Fruit fly (Drosophila melanogaster) whole organism, embryonic: ENCODE results near the gene r-l.

Experiments used
- Bgb ChIP-seq: fragments of 200-800 bp; sonication (Bioruptor generic); IDR thresholded peaks from 2 replicates; pipeline ENCODE4 v1.3.6; 2022; ENCODE audit warnings: missing biosample characterization, missing genetic modification characterization; ENCODE audit not compliant: partially characterized antibody
- CG10267 ChIP-seq: fragments of 200-800 bp; sonication (Bioruptor generic); optimal IDR thresholded peaks from 2 replicates; lab custom pipeline; 2018; ENCODE audit warnings: missing biosample characterization, mild to moderate bottlenecking, missing genetic modification characterization, moderate library complexity
- CG12155 ChIP-seq: fragments of 200-800 bp; sonication (Bioruptor generic); optimal IDR thresholded peaks from 3 replicates; lab custom pipeline; 2016; ENCODE audit warnings: missing biosample characterization, missing genetic modification characterization
- CG14860 ChIP-seq: fragments of 200-800 bp; sonication (Bioruptor generic); IDR thresholded peaks from 3 replicates; pipeline ENCODE4 v1.3.6; 2022; ENCODE audit warnings: missing biosample characterization, missing genetic modification characterization; ENCODE audit not compliant: partially characterized antibody
- CG1603 ChIP-seq: fragments of 200-800 bp; sonication (Bioruptor generic); optimal IDR thresholded peaks from 2 replicates; lab custom pipeline; 2019; ENCODE audit warnings: missing biosample characterization, mild to moderate bottlenecking, missing genetic modification characterization, moderate library complexity
- CG17328 ChIP-seq: fragments of 200-800 bp; sonication (Bioruptor generic); IDR thresholded peaks from 2 replicates; pipeline ENCODE4 v1.3.6; 2022; ENCODE audit warnings: missing biosample characterization, missing genetic modification characterization
- CG17359 ChIP-seq: fragments of 200-800 bp; sonication (Bioruptor generic); optimal IDR thresholded peaks from 3 replicates; lab custom pipeline; 2018; ENCODE audit warnings: missing biosample characterization, mild to moderate bottlenecking, missing genetic modification characterization, moderate library complexity
- CG18011 ChIP-seq: fragments of 200-800 bp; sonication (Bioruptor generic); optimal IDR thresholded peaks from 2 replicates; lab custom pipeline; 2017; ENCODE audit warnings: missing biosample characterization, missing genetic modification characterization, mild to moderate bottlenecking, moderate library complexity, missing genotype
- CG3847 ChIP-seq: fragments of 200-800 bp; sonication (Bioruptor generic); IDR thresholded peaks from 2 replicates; pipeline ENCODE4 v1.3.6; 2022; ENCODE audit warnings: missing biosample characterization, missing genetic modification characterization
- CG6813 ChIP-seq: fragments of 200-800 bp; sonication (Bioruptor generic); optimal IDR thresholded peaks from 2 replicates; lab custom pipeline; 2017; ENCODE audit warnings: missing biosample characterization, missing genetic modification characterization, mild to moderate bottlenecking, moderate library complexity, missing genetic modification reagents
- CG8924 ChIP-seq: fragments of 200-800 bp; optimal IDR thresholded peaks from 3 replicates; lab custom pipeline; 2019; ENCODE audit warnings: missing biosample characterization, mild to moderate bottlenecking, missing genetic modification characterization, moderate library complexity
- CG9215 ChIP-seq: fragments of 200-800 bp; sonication (Bioruptor generic); IDR thresholded peaks from 2 replicates; pipeline ENCODE4 v1.3.6; 2022; ENCODE audit warnings: missing biosample characterization, missing genetic modification characterization
- CG9797 ChIP-seq: fragments of 200-800 bp; sonication (Bioruptor generic); optimal IDR thresholded peaks from 3 replicates; lab custom pipeline; 2018; ENCODE audit warnings: missing biosample characterization, mild to moderate bottlenecking, missing genetic modification characterization
- CoRest ChIP-seq: fragments of 200-800 bp; sonication (Bioruptor generic); optimal IDR thresholded peaks from 3 replicates; lab custom pipeline; 2018; ENCODE audit warnings: missing biosample characterization, mild to moderate bottlenecking, missing genetic modification characterization, moderate library complexity
- Ets97D ChIP-seq: fragments of 200-800 bp; sonication (Bioruptor generic); optimal IDR thresholded peaks from 3 replicates; lab custom pipeline; 2016; ENCODE audit warnings: missing biosample characterization, missing genetic modification characterization
- HLHmδ ChIP-seq: fragments of 200-800 bp; sonication (Bioruptor generic); optimal IDR thresholded peaks from 2 replicates; lab custom pipeline; 2018; ENCODE audit warnings: missing biosample characterization, mild to moderate bottlenecking, missing genetic modification characterization, moderate library complexity
- Med ChIP-seq: fragments of 200-800 bp; sonication (Bioruptor generic); peaks from one replicate; lab custom pipeline; 2016; ENCODE audit warnings: missing biosample characterization, missing genetic modification characterization, mild to moderate bottlenecking, inconsistent platforms, moderate library complexity
- Myb ChIP-seq: fragments of 200-800 bp; sonication (Bioruptor generic); optimal IDR thresholded peaks from 2 replicates; lab custom pipeline; 2016; ENCODE audit warnings: missing biosample characterization, missing genetic modification characterization
- Nf-YC ChIP-seq: fragments of 200-800 bp; optimal IDR thresholded peaks from 3 replicates; lab custom pipeline; 2019; ENCODE audit warnings: missing biosample characterization, mild to moderate bottlenecking, missing genetic modification characterization, moderate library complexity
- Scr ChIP-seq: fragments of 200-800 bp; sonication (Bioruptor generic); IDR thresholded peaks from 2 replicates; pipeline ENCODE4 v1.3.6; 2022; ENCODE audit warnings: missing biosample characterization, missing genetic modification characterization; ENCODE audit not compliant: partially characterized antibody
- Side ChIP-seq: fragments of 200-800 bp; sonication (Bioruptor generic); optimal IDR thresholded peaks from 2 replicates; lab custom pipeline; 2016; ENCODE audit warnings: missing biosample characterization, missing genetic modification characterization
- Sry-β ChIP-seq: fragments of 200-800 bp; sonication (Bioruptor generic); optimal IDR thresholded peaks from 2 replicates; lab custom pipeline; 2018; ENCODE audit warnings: missing biosample characterization, mild to moderate bottlenecking, missing genetic modification characterization, moderate library complexity
- Trl ChIP-seq, 3 experiments: fragments of >200 bp in 2 of 3; fragments of 200-800 bp in 1 of 3; sonication (Bioruptor generic) in 1 of 3; optimal IDR thresholded peaks; 2 replicates in 1 of 3; 3 replicates in 2 of 3; lab custom pipeline; 2016 to 2017; ENCODE audit warnings: missing biosample characterization in 1 of 3, missing genetic modification characterization in 1 of 3
- az2 ChIP-seq: fragments of 200-800 bp; sonication (Bioruptor generic); optimal IDR thresholded peaks from 3 replicates; lab custom pipeline; 2016; ENCODE audit warnings: missing biosample characterization, missing genetic modification characterization
- chinmo ChIP-seq: fragments of 200-800 bp; sonication (Bioruptor generic); IDR thresholded peaks from 4 replicates; pipeline ENCODE4 v1.3.6; 2022; ENCODE audit warnings: missing biosample characterization, missing genetic modification characterization; ENCODE audit not compliant: partially characterized antibody
- dysf ChIP-seq: fragments of 200-800 bp; sonication (Bioruptor generic); IDR thresholded peaks from 3 replicates; pipeline ENCODE4 v1.3.6; 2022; ENCODE audit warnings: missing biosample characterization, missing genetic modification characterization
- gfzf ChIP-seq: fragments of 200-800 bp; sonication (Bioruptor generic); optimal IDR thresholded peaks from 2 replicates; lab custom pipeline; 2016; ENCODE audit warnings: missing biosample characterization, mild to moderate bottlenecking, missing genetic modification characterization, moderate library complexity
- grn ChIP-seq: fragments of 200-800 bp; sonication (Bioruptor generic); optimal IDR thresholded peaks from 3 replicates; lab custom pipeline; 2017; ENCODE audit warnings: missing biosample characterization, missing genetic modification characterization
- hkb ChIP-seq, 2 experiments: fragments of 200-800 bp in 1 of 2; fragments of >200 bp in 1 of 2; sonication (Bioruptor generic) in 1 of 2; IDR thresholded peaks in 1 of 2; optimal IDR thresholded peaks in 1 of 2; 2 replicates each; pipeline versions ENCODE4 v1.3.6 to Lab custom; 2017 to 2022; ENCODE audit warnings: missing biosample characterization in 1 of 2, missing genetic modification characterization in 1 of 2
- inv ChIP-seq: fragments of 200-800 bp; sonication (Bioruptor generic); IDR thresholded peaks from 2 replicates; pipeline ENCODE4 v1.3.6; 2022; ENCODE audit warnings: missing biosample characterization, missing genetic modification characterization; ENCODE audit not compliant: partially characterized antibody
- lab ChIP-seq: fragments of 200-800 bp; sonication (Bioruptor generic); optimal IDR thresholded peaks from 3 replicates; lab custom pipeline; 2017; ENCODE audit warnings: missing biosample characterization, missing genetic modification characterization, mild to moderate bottlenecking, moderate library complexity, missing genetic modification reagents
- mirr ChIP-seq: fragments of 200-800 bp; sonication (Bioruptor generic); optimal IDR thresholded peaks from 3 replicates; lab custom pipeline; 2018; ENCODE audit warnings: missing biosample characterization, mild to moderate bottlenecking, missing genetic modification characterization
- nmo ChIP-seq: fragments of 200-800 bp; sonication (Bioruptor generic); optimal IDR thresholded peaks from 2 replicates; lab custom pipeline; 2018; ENCODE audit warnings: missing biosample characterization, mild to moderate bottlenecking, missing genetic modification characterization, moderate library complexity
- nom ChIP-seq: fragments of 200-800 bp; sonication (Bioruptor generic); optimal IDR thresholded peaks from 2 replicates; lab custom pipeline; 2017; ENCODE audit warnings: missing biosample characterization, missing genetic modification characterization, mild to moderate bottlenecking, moderate library complexity, missing genetic modification reagents
- peb ChIP-seq: fragments of 200-800 bp; sonication (Bioruptor generic); IDR thresholded peaks from 2 replicates; pipeline ENCODE4 v1.3.6; 2022; ENCODE audit warnings: missing biosample characterization, missing genetic modification characterization
- pfk ChIP-seq: fragments of 200-800 bp; sonication (Bioruptor generic); optimal IDR thresholded peaks from 2 replicates; lab custom pipeline; 2018; ENCODE audit warnings: missing biosample characterization, mild to moderate bottlenecking, missing genetic modification characterization, moderate library complexity
- sens ChIP-seq: fragments of 200-800 bp; sonication (Bioruptor generic); peaks from one replicate; lab custom pipeline; 2016; ENCODE audit warnings: missing biosample characterization, missing genetic modification characterization
- sim ChIP-seq: fragments of 200-800 bp; sonication (Bioruptor generic); IDR thresholded peaks from 2 replicates; pipeline ENCODE4 v1.3.6; 2022; ENCODE audit warnings: missing biosample characterization, missing genetic modification characterization
- sug ChIP-seq: fragments of 200-800 bp; optimal IDR thresholded peaks from 2 replicates; lab custom pipeline; 2019; ENCODE audit warnings: missing biosample characterization, mild to moderate bottlenecking, missing genetic modification characterization, moderate library complexity
- trem ChIP-seq: fragments of 200-800 bp; optimal IDR thresholded peaks from 3 replicates; lab custom pipeline; 2019; ENCODE audit warnings: missing biosample characterization, mild to moderate bottlenecking, missing genetic modification characterization, moderate library complexity
- trh ChIP-seq: fragments of 200-800 bp; sonication (Bioruptor generic); optimal IDR thresholded peaks from 2 replicates; lab custom pipeline; 2016; ENCODE audit warnings: missing biosample characterization, missing genetic modification characterization
- tx ChIP-seq: fragments of 200-800 bp; sonication (Bioruptor generic); optimal IDR thresholded peaks from 2 replicates; lab custom pipeline; 2016; ENCODE audit warnings: missing biosample characterization, missing genetic modification characterization
- usp ChIP-seq: fragments of >200 bp; optimal IDR thresholded peaks from 2 replicates; lab custom pipeline; 2017; ENCODE audit warnings: missing biosample characterization, missing genetic modification characterization
- yki ChIP-seq: fragments of >200 bp; optimal IDR thresholded peaks from 3 replicates; lab custom pipeline; 2018
- zen2 ChIP-seq: fragments of 200-800 bp; sonication (Bioruptor generic); IDR thresholded peaks from 3 replicates; pipeline ENCODE4 v1.3.6; 2022; ENCODE audit warnings: missing biosample characterization, missing genetic modification characterization; ENCODE audit not compliant: partially characterized antibody
- zfh1 ChIP-seq: fragments of 200-800 bp; sonication (Bioruptor generic); IDR thresholded peaks from 3 replicates; pipeline ENCODE4 v1.3.6; 2022; ENCODE audit warnings: missing biosample characterization, missing genetic modification characterization

The r-l gene

dm6 chr3R:21060430-21061245 lies 12.5 kb downstream of the r-l start, which contains the start of gene Mvl (continued):
- no peak for TF ChIP-seq CG9215 (GFP tag; lab: Robert Waterston, UW)
- peak; percentile 47 for TF ChIP-seq CoRest
- peak; percentile 43 for TF ChIP-seq HLHmδ (GFP tag; lab: Kevin White, UChicago)
- peak; percentile 12 for TF ChIP-seq Nf-YC (tag; lab: Kevin White, UChicago)
- peak; percentile 28 for TF ChIP-seq nom (GFP tag; lab: Kevin White, UChicago)
- peak; percentile 22 for TF ChIP-seq CG8924 (tag; lab: Kevin White, UChicago)
- TF ChIP-seq CG9797 (GFP tag; lab: Kevin White, UChicago): peak; percentile 17
- peak; percentile 54 for TF ChIP-seq hkb (optimal IDR thresholded peaks at IDR 0.05; lab: Kevin White, UChicago)
- 0 out of 2 replicates have a peak, but pooled peaks have one; percentile 22 for TF ChIP-seq hkb (GFP tag; IDR thresholded peaks at IDR 0.05; lab: Robert Waterston, UW)
- TF ChIP-seq CG12155: no peak
- no peak for TF ChIP-seq az2 (GFP tag; lab: Kevin White, UChicago)
- peak; percentile 19 for TF ChIP-seq tx (GFP tag; lab: Kevin White, UChicago)
- TF ChIP-seq Scr (GFP tag; lab: Robert Waterston, UW): peak; percentile 27; the same call in 1 of the 2 replicates
- peak; percentile 89; the same call in 1 of the 4 replicates for TF ChIP-seq chinmo (GFP tag; lab: Robert Waterston, UW)
- TF ChIP-seq Trl (optimal IDR thresholded peaks at IDR 0.05; lab: Kevin White, UChicago): peak; percentile 68 to 77
- peak; percentile 25 for TF ChIP-seq Trl (GFP tag; optimal IDR thresholded peaks at IDR 0.05; lab: Kevin White, UChicago)
- 0 out of 3 replicates have a peak, but pooled peaks have one; percentile 25 for TF ChIP-seq CG14860 (GFP tag; lab: Robert Waterston, UW)
- TF ChIP-seq grn (GFP tag; lab: Kevin White, UChicago): peak; percentile 99
- TF ChIP-seq zfh1 (GFP tag; lab: Robert Waterston, UW): 0 out of 3 replicates have a peak, but pooled peaks have one; percentile 21
- peak; percentile 58 for TF ChIP-seq CG1603 (tag; lab: Kevin White, UChicago)
- 0 out of 2 replicates have a peak, but pooled peaks have one; percentile 15 for TF ChIP-seq inv (GFP tag; lab: Robert Waterston, UW)
- TF ChIP-seq dysf (GFP tag; lab: Robert Waterston, UW): no peak
- peak; percentile 34 for TF ChIP-seq CG10267 (tag; lab: Kevin White, UChicago)
- TF ChIP-seq CG6813 (GFP tag; lab: Kevin White, UChicago): no peak
- TF ChIP-seq sim (GFP tag; lab: Robert Waterston, UW): no peak
- no peak for TF ChIP-seq CG17328
- peak; percentile 34; the same call in 1 of the 2 replicates for TF ChIP-seq CG3847
- TF ChIP-seq Side (GFP tag; lab: Kevin White, UChicago): peak; percentile 25
- TF ChIP-seq mirr (GFP tag; lab: Kevin White, UChicago): peak; percentile 30
- TF ChIP-seq zen2 (GFP tag; lab: Robert Waterston, UW): peak; percentile 71; the same call in 2 of the 3 replicates
- TF ChIP-seq pfk (GFP tag; lab: Kevin White, UChicago): peak; percentile 30
- no peak for TF ChIP-seq Sry-β
- TF ChIP-seq CG17359 (tag; lab: Kevin White, UChicago): peak; percentile 9
- peak; percentile 3 for TF ChIP-seq CG18011
- TF ChIP-seq yki (lab: Kevin White, UChicago): peak; percentile 53
- TF ChIP-seq trh (GFP tag; lab: Kevin White, UChicago): no peak
- TF ChIP-seq lab: peak; percentile 71
- peak; percentile 62 for TF ChIP-seq sug (tag; lab: Kevin White, UChicago)
- TF ChIP-seq peb (GFP tag; lab: Robert Waterston, UW): no peak
- no peak for TF ChIP-seq usp (GFP tag; lab: Kevin White, UChicago)
- TF ChIP-seq trem (tag; lab: Kevin White, UChicago): peak; percentile 56
- TF ChIP-seq Myb (GFP tag; lab: Kevin White, UChicago): peak; percentile 88
- peak; percentile 90 for TF ChIP-seq sens (GFP tag; lab: Kevin White, UChicago)
- peak; percentile 48; the same call in 1 of the 2 replicates for TF ChIP-seq Bgb (GFP tag; lab: Robert Waterston, UW)
- peak; percentile 39 for TF ChIP-seq nmo (GFP tag; lab: Kevin White, UChicago)
- peak; percentile 69 for TF ChIP-seq Med (GFP tag; lab: Kevin White, UChicago)
- peak; percentile 48 for TF ChIP-seq Ets97D (GFP tag; lab: Kevin White, UChicago)
- peak; percentile 43 for TF ChIP-seq gfzf (GFP tag; lab: Kevin White, UChicago)
